Worm (Caenorhabditis elegans) whole organism, young adult: Measurements from ENCODE around the gene tsn-1.

Experiments
- D2030.7 ChIP-seq: fragments of 200-800 bp; sonication (Bioruptor generic); IDR thresholded peaks from 2 replicates; pipeline ENCODE4 v1.3.6; 2022; ENCODE audit warnings: missing genetic modification reagents, missing genetic modification characterization, missing compliant biosample characterization
- F39B2.1 ChIP-seq: fragments of 200-800 bp; sonication (Bioruptor generic); IDR thresholded peaks from 2 replicates; pipeline ENCODE4 v1.3.6; 2022; ENCODE audit warnings: missing genetic modification reagents, missing genetic modification characterization, missing compliant biosample characterization
- F49E8.2 ChIP-seq: sonication (generic microtip); optimal IDR thresholded peaks from 3 replicates; lab custom pipeline; 2017; ENCODE audit warnings: missing genetic modification characterization, mild to moderate bottlenecking, missing compliant biosample characterization, antibody characterized with exemption, moderate library complexity; ENCODE audit not compliant: insufficient read depth
- Y56A3A.18 ChIP-seq: fragments of 200-800 bp; sonication (Bioruptor generic); IDR thresholded peaks from 2 replicates; pipeline ENCODE4 v1.3.6; 2022; ENCODE audit warnings: missing genetic modification reagents, missing genetic modification characterization, missing compliant biosample characterization
- Y95B8A.8 ChIP-seq: fragments of 200-800 bp; sonication (Bioruptor generic); IDR thresholded peaks from 2 replicates; pipeline ENCODE4 v1.3.6; 2022; ENCODE audit warnings: missing genetic modification reagents, missing genetic modification characterization, missing compliant biosample characterization
- aptf-2 ChIP-seq: fragments of 200-800 bp; sonication (Bioruptor generic); conservative IDR thresholded peaks from 2 replicates; pipeline ENCODE4 v1.3.6; 2022; ENCODE audit warnings: missing genetic modification reagents, missing genetic modification characterization, missing compliant biosample characterization
- attf-5 ChIP-seq: fragments of 200-800 bp; sonication (Bioruptor generic); optimal IDR thresholded peaks from 2 replicates; lab custom pipeline; 2018; ENCODE audit warnings: mild to moderate bottlenecking, missing genetic modification characterization, missing compliant biosample characterization
- bed-2 ChIP-seq: fragments of 200-800 bp; sonication (Bioruptor generic); IDR thresholded peaks from 2 replicates; pipeline ENCODE4 v1.3.6; 2022; ENCODE audit warnings: missing genetic modification reagents, missing genetic modification characterization, missing compliant biosample characterization
- cebp-1 ChIP-seq, 2 experiments: fragments of 200-800 bp in 1 of 2; sonication (Bioruptor generic) in 1 of 2; sonication (generic microtip) in 1 of 2; IDR thresholded peaks in 1 of 2; optimal IDR thresholded peaks in 1 of 2; 2 replicates each; pipeline versions ENCODE4 v1.3.6 to Lab custom; 2017 to 2022; ENCODE audit warnings: missing compliant biosample characterization in 2 of 2, missing genetic modification characterization in 2 of 2, mild to moderate bottlenecking in 1 of 2, missing genetic modification reagents in 1 of 2, moderate library complexity in 1 of 2
- ceh-100 ChIP-seq: fragments of 200-800 bp; sonication (Bioruptor generic); IDR thresholded peaks from 2 replicates; pipeline ENCODE4 v1.3.6; 2022; ENCODE audit warnings: missing genetic modification reagents, missing genetic modification characterization, missing compliant biosample characterization
- ceh-79 ChIP-seq: sonication (generic microtip); optimal IDR thresholded peaks from 2 replicates; lab custom pipeline; 2017; ENCODE audit warnings: mild to moderate bottlenecking, missing genetic modification characterization, missing compliant biosample characterization
- chd-7 ChIP-seq: sonication (generic microtip); optimal IDR thresholded peaks from 2 replicates; lab custom pipeline; 2016; ENCODE audit warnings: mild to moderate bottlenecking, missing genetic modification characterization, moderate library complexity, missing compliant biosample characterization
- dpff-1 ChIP-seq: sonication (generic microtip); optimal IDR thresholded peaks from 2 replicates; lab custom pipeline; 2017; ENCODE audit warnings: mild to moderate bottlenecking, missing genetic modification characterization, missing compliant biosample characterization
- egl-18 ChIP-seq: fragments of 200-800 bp; sonication (Bioruptor generic); IDR thresholded peaks from 2 replicates; pipeline ENCODE4 v1.3.6; 2022; ENCODE audit warnings: missing genetic modification reagents, missing genetic modification characterization, missing compliant biosample characterization
- ets-4 ChIP-seq: fragments of 200-800 bp; sonication (Bioruptor generic); optimal IDR thresholded peaks from 2 replicates; lab custom pipeline; 2018; ENCODE audit warnings: mild to moderate bottlenecking, missing genetic modification characterization, missing compliant biosample characterization
- hlh-12 ChIP-seq: sonication (generic microtip); optimal IDR thresholded peaks from 2 replicates; lab custom pipeline; 2016; ENCODE audit warnings: missing genetic modification characterization, missing compliant biosample characterization
- hmg-1.2 ChIP-seq: fragments of 200-800 bp; sonication (Bioruptor generic); IDR thresholded peaks from 2 replicates; pipeline ENCODE4 v1.3.6; 2022; ENCODE audit warnings: missing genetic modification reagents, missing genetic modification characterization, missing compliant biosample characterization
- hsf-1 ChIP-seq: fragments of 200-800 bp; sonication (Bioruptor generic); IDR thresholded peaks from 2 replicates; pipeline ENCODE4 v1.3.6; 2022; ENCODE audit warnings: missing genetic modification reagents, missing genetic modification characterization, missing compliant biosample characterization
- let-607 ChIP-seq, 2 experiments: fragments of 200-800 bp in 1 of 2; sonication (Bioruptor generic) in 1 of 2; sonication (generic microtip) in 1 of 2; optimal IDR thresholded peaks; 2 replicates each; lab custom pipeline; 2016 to 2018; ENCODE audit warnings: mild to moderate bottlenecking in 2 of 2, missing compliant biosample characterization in 2 of 2, missing genetic modification characterization in 2 of 2, moderate library complexity in 2 of 2, missing genotype in 1 of 2
- lin-40 ChIP-seq: sonication (generic microtip); optimal IDR thresholded peaks from 2 replicates; lab custom pipeline; 2016; ENCODE audit warnings: missing genetic modification characterization, mild to moderate bottlenecking, missing compliant biosample characterization, missing genotype, missing genetic modification reagents
- lin-54 ChIP-seq: fragments of 200-800 bp; sonication (Bioruptor generic); optimal IDR thresholded peaks from 2 replicates; lab custom pipeline; 2018; ENCODE audit warnings: mild to moderate bottlenecking, missing genetic modification characterization, missing compliant biosample characterization
- lsl-1 ChIP-seq: fragments of 200-800 bp; sonication (Bioruptor generic); optimal IDR thresholded peaks from 2 replicates; lab custom pipeline; 2018; ENCODE audit warnings: mild to moderate bottlenecking, missing genetic modification characterization, moderate library complexity, missing compliant biosample characterization
- madf-10 ChIP-seq: sonication (generic microtip); optimal IDR thresholded peaks from 2 replicates; lab custom pipeline; 2016; ENCODE audit warnings: mild to moderate bottlenecking, missing genetic modification characterization, missing compliant biosample characterization
- nhr-80 ChIP-seq: sonication (generic microtip); optimal IDR thresholded peaks from 2 replicates; lab custom pipeline; 2016; ENCODE audit warnings: missing genetic modification characterization, missing compliant biosample characterization
- pbrm-1 ChIP-seq: fragments of 200-800 bp; sonication (Bioruptor generic); IDR thresholded peaks from 2 replicates; pipeline ENCODE4 v1.3.6; 2022; ENCODE audit warnings: missing genetic modification reagents, missing genetic modification characterization, missing compliant biosample characterization
- pha-4 ChIP-seq: fragments of 150-350 bp; sonication (generic microtip); optimal IDR thresholded peaks from 2 replicates; lab custom pipeline; 2014; ENCODE audit warnings: missing biosample characterization, missing genetic modification reagents, missing genetic modification characterization
- rec-8 ChIP-seq, 2 experiments: sonication (generic microtip); optimal IDR thresholded peaks; 2 replicates each; lab custom pipeline; 2016; ENCODE audit warnings: mild to moderate bottlenecking in 2 of 2, missing genetic modification characterization in 2 of 2, missing genetic modification reagents in 2 of 2, missing genotype in 2 of 2, missing biosample characterization in 1 of 2, missing compliant biosample characterization in 1 of 2, moderate library complexity in 1 of 2
- tbp1 ChIP-seq: fragments of 200-800 bp; sonication (Bioruptor generic); optimal IDR thresholded peaks from 2 replicates; lab custom pipeline; 2018; ENCODE audit warnings: mild to moderate bottlenecking, missing genetic modification characterization, missing compliant biosample characterization
- tlf-1 ChIP-seq: fragments of 200-800 bp; sonication (Bioruptor generic); optimal IDR thresholded peaks from 2 replicates; lab custom pipeline; 2018; ENCODE audit warnings: mild to moderate bottlenecking, missing genetic modification characterization, missing compliant biosample characterization
- ztf-25 ChIP-seq: fragments of 200-800 bp; sonication (Bioruptor generic); IDR thresholded peaks from 2 replicates; pipeline ENCODE4 v1.3.6; 2022; ENCODE audit warnings: missing genetic modification reagents, missing genetic modification characterization, missing compliant biosample characterization
- ztf-26 ChIP-seq: sonication (generic microtip); optimal IDR thresholded peaks from 2 replicates; lab custom pipeline; 2017; ENCODE audit warnings: missing genetic modification characterization, missing compliant biosample characterization
- ztf-28 ChIP-seq: fragments of 200-800 bp; sonication (Bioruptor generic); IDR thresholded peaks from 2 replicates; pipeline ENCODE4 v1.3.6; 2022; ENCODE audit warnings: missing genetic modification reagents, missing genetic modification characterization, missing compliant biosample characterization

The tsn-1 gene

DNA sequence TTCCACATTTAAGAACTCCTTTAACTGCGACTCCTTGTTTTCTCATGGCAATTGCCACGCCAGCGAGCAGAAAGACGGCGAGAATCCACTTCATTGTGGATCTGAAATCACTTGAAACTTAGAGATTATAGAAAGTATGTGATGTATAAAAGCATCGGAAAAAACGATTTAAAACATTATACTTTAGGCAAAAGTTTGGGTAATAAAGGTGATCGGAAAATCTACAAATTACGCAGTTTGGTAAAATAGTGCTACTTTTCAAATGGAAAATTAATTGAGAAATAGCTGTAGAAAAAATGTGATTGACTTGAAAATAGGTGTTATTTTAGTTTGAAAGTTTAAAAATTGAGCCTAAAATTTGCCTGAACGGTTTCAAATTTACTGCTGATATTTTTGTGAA lies 21.1 kb downstream of the tsn-1 start, which contains the start of gene ttr-41 (continued):
- no peak for TF ChIP-seq madf-10 (tag; lab: Kevin White, UChicago)
- TF ChIP-seq Y95B8A.8 (GFP tag; lab: Robert Waterston, UW): no peak

DNA sequence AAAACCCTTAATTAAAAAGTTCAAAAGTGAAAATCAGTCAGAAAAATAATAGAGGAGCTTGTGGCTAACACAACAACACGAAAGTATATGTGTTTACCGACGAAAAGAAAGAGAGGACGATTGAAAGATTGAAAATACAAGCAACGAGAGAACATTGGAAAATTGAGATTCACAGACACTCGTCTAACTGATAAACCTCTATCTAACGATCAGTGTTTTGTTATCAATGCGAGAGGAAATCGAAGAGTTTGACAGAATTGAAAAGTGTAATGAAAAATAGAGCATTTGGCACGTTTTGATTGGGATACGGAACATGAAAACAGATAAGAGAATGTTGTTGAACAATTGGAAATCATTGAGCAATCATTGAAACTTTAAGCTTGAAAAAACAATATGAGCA lies 22.1 kb downstream of the tsn-1 start:
- TF ChIP-seq let-607 (tag; optimal IDR thresholded peaks at IDR 0.05; lab: Kevin White, UChicago) (peak in 1 of 2 experiments; percentile 54), pha-4 (tag; lab: Kevin White, UChicago) (peak; percentile 40), attf-5 (GFP tag; lab: Kevin White, UChicago) (peak; percentile 17), ets-4 (GFP tag; lab: Kevin White, UChicago) (peak; percentile 50), cebp-1 (GFP tag; IDR thresholded peaks at IDR 0.05; lab: Robert Waterston, UW) (no peak), cebp-1 (tag; optimal IDR thresholded peaks at IDR 0.05; lab: Kevin White, UChicago) (no peak), tlf-1 (peak; percentile 8), rec-8 (tag; optimal IDR thresholded peaks at IDR 0.05; lab: Kevin White, UChicago) (no peak), F39B2.1 (GFP tag; lab: Robert Waterston, UW) (no peak), lin-40 (peak; percentile 27), nhr-80 (peak; percentile 94), aptf-2 (no peak), dpff-1 (tag; lab: Kevin White, UChicago) (no peak), tbp1 (peak; percentile 19), hmg-1.2 (GFP tag; lab: Robert Waterston, UW) (peak; percentile 53; the same call in 1 of the 2 replicates)
- TF ChIP-seq, all 124 proteins: peak for 9

DNA sequence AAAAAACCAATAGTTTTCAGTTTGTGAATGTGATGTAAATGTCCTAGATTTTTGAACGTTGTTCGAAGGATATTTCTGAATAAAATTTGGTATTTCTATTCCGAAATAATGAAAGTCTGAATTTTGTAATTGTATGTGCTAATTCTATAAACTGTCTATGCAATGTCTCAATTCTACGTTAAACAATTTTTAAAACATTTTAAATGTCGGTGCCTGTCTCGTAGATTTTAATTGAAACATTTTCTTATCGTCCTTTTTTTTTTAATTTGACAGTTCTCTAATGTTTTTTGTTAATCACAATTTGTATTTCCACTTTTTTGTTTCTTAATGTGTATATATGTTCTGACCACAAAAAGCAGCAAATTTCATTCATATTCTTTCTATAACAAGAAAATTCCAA lies 23.1 kb downstream of the tsn-1 start, which contains the start of gene F41C3.7:
Gene F41C3.7 (plus strand): TSS at position 301 of the 400 bp plus-strand sequence.
- no peak for TF ChIP-seq chd-7 (tag; lab: Kevin White, UChicago)
- TF ChIP-seq ceh-100 (GFP tag; lab: Robert Waterston, UW): no peak
- TF ChIP-seq lin-54 (GFP tag; lab: Kevin White, UChicago): no peak
- TF ChIP-seq Y95B8A.8 (GFP tag; lab: Robert Waterston, UW): no peak
- TF ChIP-seq bed-2 (GFP tag; lab: Robert Waterston, UW): no peak
- TF ChIP-seq D2030.7: no peak
- no peak for TF ChIP-seq F49E8.2 (tag; lab: Kevin White, UChicago)
- no peak for TF ChIP-seq egl-18 (GFP tag; lab: Robert Waterston, UW)
- TF ChIP-seq hsf-1 (GFP tag; lab: Robert Waterston, UW): no peak
- no peak for TF ChIP-seq pbrm-1 (GFP tag; lab: Robert Waterston, UW)

DNA sequence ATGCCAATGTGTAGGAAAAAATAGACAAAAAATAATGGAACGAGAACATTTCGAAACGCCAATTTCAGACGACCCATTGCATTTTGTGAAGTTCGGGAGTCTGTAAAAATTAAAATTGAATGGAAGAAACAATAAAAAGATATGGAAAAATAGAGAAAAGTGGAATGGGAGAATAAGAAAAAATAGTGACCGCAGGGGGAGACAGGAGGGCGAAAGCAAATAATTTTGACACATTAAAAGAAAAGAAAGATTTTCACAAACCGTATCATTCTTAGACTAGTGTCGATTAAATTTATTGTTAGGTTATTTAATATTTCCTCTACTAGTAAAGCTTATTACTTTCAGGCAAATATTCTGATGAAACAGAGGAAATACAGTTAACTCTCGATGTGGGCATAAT lies 27.2 kb downstream of the tsn-1 start, which contains the start of gene F41C3.11:
Gene F41C3.11 (minus strand): TSS at position 101 of the 400 bp plus-strand sequence.
- TF ChIP-seq hmg-1.2 (GFP tag; lab: Robert Waterston, UW) (no peak), tbp1 (no peak), ztf-28 (GFP tag; lab: Robert Waterston, UW) (no peak), ztf-25 (GFP tag; lab: Robert Waterston, UW) (no peak), Y56A3A.18 (GFP tag; lab: Robert Waterston, UW) (no peak), ztf-26 (tag; lab: Kevin White, UChicago) (no peak), ceh-79 (no peak), hlh-12 (no peak), chd-7 (tag; lab: Kevin White, UChicago) (no peak), lsl-1 (GFP tag; lab: Kevin White, UChicago) (no peak)
